Worm (Caenorhabditis elegans) whole organism, midembryonic: ENCODE measurements around the gene twk-36.

ENCODE experiments used
- T22C8.4 ChIP-seq: fragments of 200-800 bp; sonication (Bioruptor generic); IDR thresholded peaks from 2 replicates; pipeline ENCODE4 v1.3.6; 2022; ENCODE audit warnings: missing genetic modification characterization, missing compliant biosample characterization
- cog-1 ChIP-seq: sonication (generic microtip); optimal IDR thresholded peaks from 2 replicates; lab custom pipeline; 2016; ENCODE audit warnings: missing genetic modification characterization, missing compliant biosample characterization
- flt-1 ChIP-seq: fragments of 200-800 bp; sonication (Bioruptor generic); IDR thresholded peaks from 2 replicates; pipeline ENCODE4 v1.3.6; 2022; ENCODE audit warnings: missing genetic modification characterization, missing compliant biosample characterization
- klf-2 ChIP-seq: fragments of 200-800 bp; sonication (Bioruptor generic); conservative IDR thresholded peaks from 2 replicates; pipeline ENCODE4 v1.3.6; 2022; ENCODE audit warnings: missing genetic modification reagents, missing genetic modification characterization, missing compliant biosample characterization
- ztf-23 ChIP-seq: fragments of 200-800 bp; sonication (Bioruptor generic); IDR thresholded peaks from 2 replicates; pipeline ENCODE4 v1.3.6; 2022; ENCODE audit warnings: missing genetic modification reagents, missing genetic modification characterization, missing compliant biosample characterization
- ztf-29 ChIP-seq: fragments of 200-800 bp; sonication (Bioruptor generic); IDR thresholded peaks from 2 replicates; pipeline ENCODE4 v1.3.6; 2022; ENCODE audit warnings: missing genetic modification reagents, missing genetic modification characterization, missing compliant biosample characterization

DNA sequence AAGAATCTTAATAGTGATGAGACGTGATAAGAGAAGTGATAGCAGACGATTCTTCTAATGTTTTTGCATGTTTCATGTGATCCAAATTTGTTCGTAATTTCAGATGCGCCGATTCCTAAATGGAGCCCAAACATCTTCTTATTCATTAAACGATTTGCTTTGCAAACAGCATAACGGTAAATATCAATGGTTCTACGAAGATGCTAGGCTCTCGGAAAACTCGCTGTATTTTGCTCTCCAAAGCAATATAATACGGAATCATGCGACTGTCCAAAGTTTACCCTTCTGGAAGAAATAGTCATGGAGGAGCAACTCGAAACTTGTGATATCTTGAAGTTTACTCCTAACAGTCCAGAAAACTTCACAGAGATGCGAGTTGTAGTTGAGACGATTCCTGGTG is 41.0 kb downstream of the twk-36 start, which contains the start of gene W06D12.6:
- TF ChIP-seq flt-1 (GFP tag; lab: Robert Waterston, UW) (no peak), klf-2 (GFP tag; lab: Robert Waterston, UW) (no peak), T22C8.4 (no peak), cog-1 (no peak), ztf-23 (GFP tag; lab: Robert Waterston, UW) (no peak), ztf-29 (no peak)
